Fruit fly (Drosophila melanogaster): ENCODE data around the gene CG14153.
A peak's percentile ranks its signal among the peaks of the same experiment; 100 is the strongest.

DNA sequence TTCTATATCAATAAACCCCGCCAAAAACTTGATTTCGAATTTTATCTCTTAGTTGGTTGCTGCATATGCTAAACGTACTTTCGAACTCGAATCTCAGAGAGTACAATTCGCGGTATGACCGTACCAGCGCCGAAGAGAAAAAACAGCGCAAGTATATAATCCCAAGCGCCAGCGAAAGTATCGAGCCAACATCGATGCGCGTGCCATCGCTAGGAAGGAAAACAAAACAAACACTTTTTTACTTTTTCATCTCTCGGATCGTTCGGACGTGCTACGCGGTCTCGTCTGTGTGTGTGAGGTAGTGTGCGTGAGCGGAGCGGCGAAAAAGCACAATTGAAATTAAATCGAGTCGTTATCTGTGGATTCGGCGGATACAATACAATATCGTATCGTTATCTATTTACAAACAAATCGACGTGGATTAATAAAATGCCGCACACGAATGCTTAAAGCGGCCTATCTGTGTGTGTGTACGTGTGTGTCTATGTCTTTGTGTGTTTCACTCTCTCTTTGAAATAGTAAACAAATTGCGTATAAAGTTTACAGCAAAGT, 21.3 kb downstream of the CG14153 start, which contains the start of gene simj:
- TF ChIP-seq CG8478 (optimal IDR thresholded peaks at IDR 0.05) = no peak
- TF ChIP-seq CTCF (optimal IDR thresholded peaks at IDR 0.05) = peak; percentile 53 to 57

Data from S2 (cell line).